Fruit fly (Drosophila melanogaster): ENCODE data around the gene Rab7.

Rab7 gene

dm6 chr3R:24008887-24009286 lies 16.1 kb downstream of the Rab7 start:
- TF ChIP-seq CG32264 (GFP tag; optimal IDR thresholded peaks at IDR 0.05) (no peak), h (GFP tag; optimal IDR thresholded peaks at IDR 0.05) (no peak), CrebA (GFP tag; optimal IDR thresholded peaks at IDR 0.05; ENCODE audit: borderline replicate concordance) (no peak), Dfd (GFP tag; optimal IDR thresholded peaks at IDR 0.05) (no peak), Abd-B (GFP tag; optimal IDR thresholded peaks at IDR 0.05) (no peak), Jra (GFP tag; optimal IDR thresholded peaks at IDR 0.05) (no peak)

dm6 chr3R:24010637-24011214 lies 17.9 kb downstream of the Rab7 start:
- TF ChIP-seq Hr83 (GFP tag; optimal IDR thresholded peaks at IDR 0.05; ENCODE audit: poor library complexity, severe bottlenecking) (no peak), fru (GFP tag; optimal IDR thresholded peaks at IDR 0.05) (peak; percentile 21), Dfd (GFP tag; optimal IDR thresholded peaks at IDR 0.05) (no peak), br (GFP tag; optimal IDR thresholded peaks at IDR 0.05) (peak; percentile 5), jim (GFP tag; optimal IDR thresholded peaks at IDR 0.05) (no peak), rgr (GFP tag; optimal IDR thresholded peaks at IDR 0.05) (peak; percentile 32), HLH106 (tag; optimal IDR thresholded peaks at IDR 0.05) (peak; percentile 33), Hnf4 (GFP tag; optimal IDR thresholded peaks at IDR 0.05) (no peak), Sp1 (GFP tag; optimal IDR thresholded peaks at IDR 0.05) (peak; percentile 16), h (GFP tag; optimal IDR thresholded peaks at IDR 0.05) (peak; percentile 49), pan (optimal IDR thresholded peaks at IDR 0.05) (no peak), OdsH (GFP tag; optimal IDR thresholded peaks at IDR 0.05) (peak; percentile 27), usp (GFP tag; optimal IDR thresholded peaks at IDR 0.05) (no peak), psq (GFP tag; optimal IDR thresholded peaks at IDR 0.05) (peak; percentile 2), Abd-B (GFP tag; optimal IDR thresholded peaks at IDR 0.05) (no peak), dl (GFP tag; optimal IDR thresholded peaks at IDR 0.05; ENCODE audit: insufficient read depth in 1 of 2, partially characterized antibody in 2 of 2) (no peak), foxo (GFP tag; optimal IDR thresholded peaks at IDR 0.05) (peak in 1 of 2 experiments; percentile 37)

dm6 chr3R:24012038-24012693 lies 19.4 kb downstream of the Rab7 start:
- TF ChIP-seq dsf (GFP tag; optimal IDR thresholded peaks at IDR 0.05; ENCODE audit: borderline replicate concordance) (no peak), jim (GFP tag; optimal IDR thresholded peaks at IDR 0.05) (no peak), Hnf4 (GFP tag; optimal IDR thresholded peaks at IDR 0.05) (no peak), ey (GFP tag; optimal IDR thresholded peaks at IDR 0.05) (no peak), sv (GFP tag; optimal IDR thresholded peaks at IDR 0.05) (no peak), CrebA (GFP tag; optimal IDR thresholded peaks at IDR 0.05; ENCODE audit: borderline replicate concordance) (no peak), Dif (GFP tag; optimal IDR thresholded peaks at IDR 0.05; ENCODE audit: partially characterized antibody) (no peak), dl (GFP tag; optimal IDR thresholded peaks at IDR 0.05; ENCODE audit: insufficient read depth in 1 of 2, partially characterized antibody in 2 of 2) (no peak), lola (GFP tag; optimal IDR thresholded peaks at IDR 0.05) (no peak), fru (GFP tag; optimal IDR thresholded peaks at IDR 0.05) (no peak), usp (GFP tag; optimal IDR thresholded peaks at IDR 0.05) (no peak)

- no peak for TF ChIP-seq sv (GFP tag; optimal IDR thresholded peaks at IDR 0.05)
- TF ChIP-seq foxo (GFP tag; optimal IDR thresholded peaks at IDR 0.05), result no peak
- no peak for TF ChIP-seq GATAd (GFP tag; optimal IDR thresholded peaks at IDR 0.05)
- TF ChIP-seq pan (optimal IDR thresholded peaks at IDR 0.05), result no peak
- no peak for TF ChIP-seq woc (GFP tag; optimal IDR thresholded peaks at IDR 0.05)
- no peak for TF ChIP-seq CG32264 (GFP tag; optimal IDR thresholded peaks at IDR 0.05)
- no peak for TF ChIP-seq fru (GFP tag; optimal IDR thresholded peaks at IDR 0.05)
These were observed 21.8 kb downstream of the Rab7 start for dm6 chr3R:24014600-24014999.

- TF ChIP-seq sage (GFP tag; optimal IDR thresholded peaks at IDR 0.05) (no peak), Jra (GFP tag; optimal IDR thresholded peaks at IDR 0.05) (no peak), Rel (GFP tag; optimal IDR thresholded peaks at IDR 0.05) (no peak), Rel (tag; optimal IDR thresholded peaks at IDR 0.05) (peak; percentile 94), rgr (GFP tag; optimal IDR thresholded peaks at IDR 0.05) (peak; percentile 7)
These were observed 22.6 kb downstream of the Rab7 start for dm6 chr3R:24015449-24015848.
